Fruit fly (Drosophila melanogaster) Kc167 (cell line): ENCODE measurements around the gene CG12194.

Source experiments
- Myc ChIP-seq: fragments of >200 bp; optimal IDR thresholded peaks from 2 replicates; lab custom pipeline; 2017; ENCODE audit warnings: missing external identifiers
- Sin3A ChIP-seq: fragments of >200 bp; optimal IDR thresholded peaks from 2 replicates; lab custom pipeline; 2018; ENCODE audit warnings: missing external identifiers
- h ChIP-seq: fragments of >200 bp; optimal IDR thresholded peaks from 3 replicates; lab custom pipeline; 2018; ENCODE audit warnings: missing external identifiers
- insv ChIP-seq: fragments of >200 bp; optimal IDR thresholded peaks from 3 replicates; lab custom pipeline; 2018; ENCODE audit warnings: missing external identifiers
- psq ChIP-seq: fragments of >200 bp; optimal IDR thresholded peaks from 2 replicates; lab custom pipeline; 2017; ENCODE audit warnings: missing external identifiers
- ttk ChIP-seq: sonication (Bioruptor generic); optimal IDR thresholded peaks from 2 replicates; lab custom pipeline; 2017; ENCODE audit warnings: missing external identifiers

CG12194 gene

DNA sequence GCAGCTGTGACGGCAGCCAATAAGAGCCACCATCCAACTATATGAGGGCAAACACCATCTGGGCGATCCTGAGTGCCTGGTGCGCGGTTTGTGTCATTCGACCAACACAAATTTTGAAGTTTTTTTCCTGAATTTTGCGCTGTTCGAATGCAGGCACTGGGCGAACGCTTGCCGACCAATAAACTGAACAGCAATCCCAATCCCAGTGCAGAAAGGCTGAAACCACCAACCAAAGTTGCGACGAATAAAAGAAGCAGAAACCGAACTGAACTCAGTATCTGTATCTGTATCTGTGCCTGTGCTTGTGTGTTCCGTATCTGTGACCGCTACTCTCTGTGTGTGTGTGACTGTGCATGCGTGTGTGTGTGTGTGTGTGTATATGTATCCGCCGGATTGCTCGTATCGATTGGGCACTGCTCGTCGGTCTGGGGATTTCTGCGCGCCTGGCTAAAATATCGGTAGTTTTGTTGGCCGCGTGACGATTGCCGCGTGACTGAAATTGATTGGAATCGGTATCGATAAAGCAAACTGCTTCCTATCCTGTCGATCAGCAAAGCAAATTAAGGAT lies 26.6 kb upstream of the CG12194 start:
- TF ChIP-seq Myc (lab: Kevin White, UChicago) (no peak), h (lab: Kevin White, UChicago) (no peak), insv (lab: Kevin White, UChicago) (no peak), psq (lab: Kevin White, UChicago) (no peak), Sin3A (no peak), ttk (no peak)

DNA sequence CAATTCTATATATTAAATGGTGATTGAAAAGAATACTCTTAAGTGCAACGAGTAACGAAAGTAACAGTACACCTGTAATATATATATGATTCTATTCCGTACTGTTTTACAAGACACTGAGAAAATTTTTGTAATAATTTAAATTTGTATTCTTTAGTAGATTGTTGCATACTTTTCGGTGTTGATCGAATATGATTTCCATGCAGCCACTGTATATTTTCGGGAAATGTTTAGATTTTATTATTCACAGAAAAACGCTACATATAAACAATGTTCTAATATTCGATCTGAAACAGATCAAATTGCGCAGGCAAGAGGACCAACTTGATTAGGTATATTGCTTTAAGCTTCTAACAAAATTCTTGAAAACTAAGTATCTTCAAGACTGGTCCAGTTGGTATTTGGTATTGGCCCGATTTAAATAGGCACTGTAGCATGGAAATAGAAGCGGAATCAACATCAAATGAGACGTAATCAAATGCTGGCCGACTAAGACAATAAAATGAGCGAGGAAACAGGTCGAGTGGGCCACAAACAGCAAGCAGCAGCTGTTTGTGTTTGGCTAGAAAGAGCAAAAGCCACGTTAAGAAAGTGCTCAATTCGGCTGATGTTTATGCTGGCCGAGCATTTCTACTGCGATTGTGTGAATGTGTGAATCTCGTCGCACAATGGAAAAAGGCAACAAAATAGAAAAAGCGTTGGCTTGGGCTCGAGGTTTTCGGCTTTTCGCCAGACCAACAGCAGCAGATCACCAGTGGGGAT lies 25.7 kb upstream of the CG12194 start, which contains the start of gene CG15629:
Gene CG15629, plus strand, starts transcription at position 749 of the 762 bp plus-strand sequence.
- TF ChIP-seq Myc (lab: Kevin White, UChicago) (no peak), h (lab: Kevin White, UChicago) (no peak), Sin3A (no peak), insv (lab: Kevin White, UChicago) (no peak), ttk (no peak), psq (lab: Kevin White, UChicago) (no peak)

DNA sequence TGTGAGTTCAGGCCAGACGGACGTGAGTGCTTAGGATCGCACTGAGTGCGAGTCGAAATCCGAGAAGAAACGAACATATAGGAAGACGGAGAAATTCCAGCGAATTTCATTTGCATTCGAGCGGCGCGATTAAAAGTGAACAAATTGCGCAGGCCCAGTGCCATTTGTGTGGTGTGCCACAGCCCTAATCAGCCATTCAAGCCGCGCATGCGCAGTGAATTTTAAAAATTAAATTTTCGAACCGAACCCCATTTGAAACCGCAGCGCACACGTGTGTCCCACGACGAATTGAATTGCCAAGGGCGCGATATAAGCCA lies 25.2 kb upstream of the CG12194 start:
- no peak for TF ChIP-seq insv (lab: Kevin White, UChicago)
- no peak for TF ChIP-seq Myc (lab: Kevin White, UChicago)

DNA sequence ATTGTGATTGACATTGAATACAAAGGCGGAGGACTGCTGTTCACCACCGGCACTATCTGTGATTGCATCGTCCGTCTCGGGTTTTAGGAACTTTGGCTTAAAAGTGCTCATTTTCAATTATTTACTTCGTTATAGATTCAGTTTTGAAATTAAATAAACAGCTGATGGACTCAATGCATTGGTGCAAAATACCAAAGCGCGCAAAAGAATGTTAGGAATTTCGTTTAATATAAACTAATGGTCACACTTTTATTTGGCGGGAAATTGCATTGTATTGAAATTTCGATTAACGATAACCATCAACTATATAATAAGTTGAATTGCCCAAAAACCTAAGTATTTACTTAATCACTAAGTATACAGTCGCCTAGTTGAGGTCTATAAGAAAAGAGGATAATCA lies 20.1 kb upstream of the CG12194 start, which contains the start of gene CG3225:
Gene CG3225, minus strand, starts transcription at position 190 of the 400 bp plus-strand sequence.
- TF ChIP-seq Myc (lab: Kevin White, UChicago) (no peak), h (lab: Kevin White, UChicago) (no peak), insv (lab: Kevin White, UChicago) (no peak), psq (lab: Kevin White, UChicago) (no peak)

DNA sequence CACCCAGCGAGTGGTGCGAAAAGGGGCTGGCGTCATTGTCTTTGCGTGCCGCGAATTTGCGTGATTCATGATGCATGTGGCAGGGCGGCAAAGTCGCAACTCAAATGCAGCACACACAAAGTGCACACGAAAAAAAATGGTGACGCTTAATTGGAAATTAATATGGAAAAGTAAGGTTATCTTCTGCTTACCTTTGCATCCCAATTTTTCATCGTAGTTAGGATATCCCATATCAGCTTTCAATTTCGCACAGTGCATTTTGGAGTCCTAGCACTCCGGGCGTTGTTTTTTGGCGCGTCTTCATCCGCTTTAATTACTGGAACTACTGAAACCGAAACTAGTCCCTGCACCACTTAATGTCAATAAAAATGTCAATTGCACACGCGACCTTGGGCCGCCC lies 18.2 kb upstream of the CG12194 start:
- TF ChIP-seq Sin3A (no peak), ttk (no peak), insv (lab: Kevin White, UChicago) (no peak), h (lab: Kevin White, UChicago) (no peak), Myc (lab: Kevin White, UChicago) (no peak), psq (lab: Kevin White, UChicago) (no peak)

DNA sequence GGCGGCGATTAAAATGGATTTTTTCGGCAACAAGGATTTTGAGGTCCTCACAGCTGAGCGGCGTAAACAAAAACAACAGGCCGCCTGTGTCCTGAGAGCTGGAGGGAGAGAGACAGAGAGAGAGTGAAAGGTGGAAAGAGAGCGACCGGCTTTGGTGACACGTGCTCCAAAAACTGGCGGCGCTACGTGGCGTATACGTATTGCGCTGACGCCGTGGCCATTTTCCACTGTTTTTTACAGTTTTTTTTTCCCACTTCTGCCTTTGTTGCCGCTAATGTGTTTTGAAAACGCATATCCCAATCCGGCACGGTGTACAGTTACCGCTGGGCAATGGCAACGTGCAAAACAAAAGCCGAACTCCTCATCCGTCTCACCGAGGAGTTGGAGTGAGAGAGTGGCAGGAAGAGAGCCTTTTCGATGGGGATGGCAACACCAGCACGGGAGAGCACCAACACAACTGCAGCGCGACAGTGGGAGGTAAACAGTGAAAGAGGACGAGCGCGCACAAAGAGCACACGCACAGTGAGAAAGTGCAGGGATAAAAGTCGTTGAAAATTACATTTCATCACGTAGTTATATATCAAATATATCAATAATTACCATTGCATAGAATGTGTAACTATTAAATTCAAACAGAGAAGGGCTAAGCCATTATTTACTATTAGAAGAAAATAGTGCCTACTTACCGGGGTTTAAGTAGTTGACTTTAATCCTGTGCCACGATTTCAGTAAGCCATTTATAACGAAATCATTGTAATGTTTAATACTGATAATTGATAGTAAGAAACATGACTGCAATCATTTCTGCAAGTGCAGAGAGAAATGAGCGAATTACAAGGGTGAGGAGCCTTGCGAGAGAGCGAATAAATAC lies 17.5 kb upstream of the CG12194 start:
- TF ChIP-seq h (lab: Kevin White, UChicago) (no peak), insv (lab: Kevin White, UChicago) (no peak), Myc (lab: Kevin White, UChicago) (no peak), psq (lab: Kevin White, UChicago) (no peak), ttk (no peak), Sin3A (no peak)

DNA sequence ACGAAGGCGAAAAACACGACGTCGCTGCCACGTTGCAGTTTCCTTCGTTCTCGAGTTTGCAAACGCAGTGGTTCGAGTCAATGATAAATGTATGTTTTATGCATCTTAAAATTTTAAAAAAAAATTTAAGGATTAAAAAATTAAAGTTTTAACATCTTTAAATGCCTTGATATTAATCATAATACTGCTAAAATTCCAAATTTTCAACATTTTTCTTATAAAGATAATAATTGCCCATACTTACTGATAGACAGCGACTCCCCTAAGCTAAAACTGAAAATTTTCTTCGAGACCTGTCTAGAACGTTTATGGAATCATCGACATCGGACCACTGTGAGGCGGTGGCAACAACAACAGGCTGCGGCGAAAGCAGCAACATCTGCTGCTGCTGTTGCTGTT lies 16.8 kb upstream of the CG12194 start:
- no peak for TF ChIP-seq insv (lab: Kevin White, UChicago)
- no peak for TF ChIP-seq Sin3A
- TF ChIP-seq psq (lab: Kevin White, UChicago), result no peak
- TF ChIP-seq h (lab: Kevin White, UChicago), result no peak
- no peak for TF ChIP-seq Myc (lab: Kevin White, UChicago)
- no peak for TF ChIP-seq ttk

DNA sequence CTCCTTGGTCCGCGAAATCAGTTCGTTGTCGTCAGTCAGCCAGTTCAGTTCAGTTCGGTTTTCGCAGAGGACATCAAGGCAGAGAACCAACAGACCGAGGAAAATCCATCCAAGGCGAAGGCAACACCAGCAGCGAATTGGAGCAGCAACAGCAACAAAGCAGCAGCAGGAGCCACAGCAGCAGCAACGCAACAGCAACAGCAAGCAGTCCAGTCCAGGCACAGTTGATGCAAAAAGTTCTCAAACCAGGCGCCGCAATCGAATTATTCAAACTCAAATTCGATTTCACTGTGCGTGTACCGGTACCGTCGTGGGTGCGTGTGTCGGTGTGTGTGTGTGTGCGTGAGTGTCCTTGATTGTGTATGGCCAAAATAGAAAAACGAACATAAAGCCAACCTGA lies 16.4 kb upstream of the CG12194 start, which contains the start of gene CG15628:
Gene CG15628, plus strand, starts transcription at position 18 of the 400 bp plus-strand sequence.
- no peak for TF ChIP-seq h (lab: Kevin White, UChicago)
- no peak for TF ChIP-seq Myc (lab: Kevin White, UChicago)
- no peak for TF ChIP-seq insv (lab: Kevin White, UChicago)
- TF ChIP-seq ttk, result no peak
- no peak for TF ChIP-seq Sin3A
- TF ChIP-seq psq (lab: Kevin White, UChicago), result no peak

DNA sequence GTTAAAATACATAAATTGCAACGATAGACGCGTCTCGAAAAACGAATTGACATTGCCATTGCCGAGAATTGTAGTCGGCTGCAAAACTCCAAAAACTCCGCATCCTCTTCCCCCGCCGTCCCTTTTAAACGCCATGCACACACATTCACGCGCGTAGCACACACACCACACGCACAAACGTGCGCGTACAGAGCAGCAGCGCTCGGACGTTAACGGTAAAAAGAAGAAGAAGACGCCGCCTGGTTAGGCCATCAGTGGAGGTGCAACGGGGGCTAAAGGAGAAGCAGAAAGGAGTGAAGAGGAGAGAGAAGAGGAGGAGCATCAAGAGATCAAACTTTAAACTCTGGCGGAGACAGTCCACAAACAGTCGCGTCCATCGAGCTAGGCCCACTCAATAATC lies 15.9 kb upstream of the CG12194 start:
- TF ChIP-seq psq (lab: Kevin White, UChicago) (no peak), Myc (lab: Kevin White, UChicago) (no peak), h (lab: Kevin White, UChicago) (no peak), insv (lab: Kevin White, UChicago) (no peak), ttk (no peak), Sin3A (no peak)

DNA sequence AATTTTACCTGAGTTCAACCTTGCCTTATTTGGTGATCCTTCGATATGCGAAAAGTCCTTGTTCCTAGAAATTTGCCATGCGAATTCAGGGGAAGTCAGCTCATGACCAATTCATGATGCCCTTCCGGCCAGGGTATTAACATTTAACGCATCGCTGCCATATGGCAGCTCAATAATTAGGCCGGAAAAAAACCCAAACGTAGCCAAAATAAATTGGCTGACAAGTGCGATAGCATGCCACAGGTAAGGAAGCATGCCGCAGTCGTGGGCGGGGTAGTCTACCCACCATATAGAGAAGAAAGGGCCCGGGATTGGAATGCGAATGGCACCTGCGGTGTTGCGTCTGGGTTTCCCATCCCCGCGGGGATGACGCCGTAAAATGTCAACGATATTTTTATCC lies 14.3 kb upstream of the CG12194 start:
- TF ChIP-seq h (lab: Kevin White, UChicago) (no peak), Myc (lab: Kevin White, UChicago) (no peak), insv (lab: Kevin White, UChicago) (no peak), Sin3A (no peak), psq (lab: Kevin White, UChicago) (no peak), ttk (no peak)

DNA sequence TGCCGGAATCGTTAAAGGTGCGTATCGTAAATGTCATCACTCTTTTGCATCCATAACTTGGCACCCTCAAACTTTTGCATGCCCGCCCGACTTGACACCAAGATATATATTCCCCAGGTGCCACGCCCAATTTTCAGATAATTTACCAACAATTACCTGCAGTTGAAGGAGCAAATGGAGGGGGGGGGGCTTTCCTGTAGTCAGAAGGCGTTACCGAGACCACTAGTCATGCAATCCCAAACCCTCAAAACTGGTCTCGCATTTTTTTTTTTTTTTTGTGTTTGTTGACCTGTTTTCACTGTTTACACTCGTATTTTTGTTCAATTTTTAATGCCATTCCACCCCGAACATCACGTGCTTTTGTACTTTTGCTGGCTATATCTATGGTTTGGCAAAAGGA lies 12.5 kb upstream of the CG12194 start:
- TF ChIP-seq Myc (lab: Kevin White, UChicago), result no peak
- no peak for TF ChIP-seq ttk
- no peak for TF ChIP-seq psq (lab: Kevin White, UChicago)

DNA sequence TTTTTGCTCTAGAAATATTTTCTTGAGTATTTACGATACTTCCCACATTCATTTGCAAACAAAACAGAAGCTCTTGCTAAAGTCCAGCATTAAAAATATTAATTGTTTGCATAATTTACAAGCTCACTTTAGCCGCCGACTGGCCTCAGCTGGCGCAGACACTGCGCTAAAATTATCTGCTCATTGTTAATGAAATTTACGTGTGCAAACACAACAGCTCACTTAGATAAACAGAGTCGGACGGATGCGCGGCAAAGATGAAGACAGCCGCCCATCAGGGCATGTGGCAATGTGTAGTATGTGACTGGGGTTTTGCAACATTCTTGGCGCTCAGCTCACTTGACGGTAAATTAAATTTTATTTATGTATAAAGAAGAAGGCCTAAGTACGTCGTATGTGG lies 9.1 kb upstream of the CG12194 start:
- TF ChIP-seq ttk (no peak), insv (lab: Kevin White, UChicago) (no peak), Myc (lab: Kevin White, UChicago) (no peak), Sin3A (no peak), h (lab: Kevin White, UChicago) (no peak), psq (lab: Kevin White, UChicago) (no peak)
